Worm (Caenorhabditis elegans) whole organism, L3 larva: ENCODE results near the gene scly-1.

Source experiments
- R02D3.7 ChIP-seq: fragments of 150-350 bp; optimal IDR thresholded peaks from 2 replicates; lab custom pipeline; 2014; ENCODE audit warnings: missing biosample characterization, missing genetic modification characterization
- ZK546.5 ChIP-seq: sonication (generic microtip); optimal IDR thresholded peaks from 2 replicates; lab custom pipeline; 2017; ENCODE audit warnings: missing biosample characterization, missing genetic modification characterization
- ama-1 ChIP-seq: fragments of 150-350 bp; optimal IDR thresholded peaks from 2 replicates; lab custom pipeline; 2018
- ceh-28 ChIP-seq: fragments of 150-350 bp; optimal IDR thresholded peaks from 2 replicates; lab custom pipeline; 2014; ENCODE audit warnings: missing biosample characterization, missing genetic modification reagents, missing genetic modification characterization
- ceh-9 ChIP-seq: sonication (generic microtip); optimal IDR thresholded peaks from 2 replicates; lab custom pipeline; 2018; ENCODE audit warnings: missing biosample characterization, missing genetic modification characterization
- egl-27 ChIP-seq: sonication (generic microtip); optimal IDR thresholded peaks from 4 replicates; lab custom pipeline; 2017; ENCODE audit warnings: missing biosample characterization, missing genetic modification reagents, missing genetic modification characterization
- egl-5 ChIP-seq: fragments of 150-350 bp; optimal IDR thresholded peaks from 2 replicates; lab custom pipeline; 2017; ENCODE audit warnings: missing biosample characterization, missing genetic modification reagents, missing genetic modification characterization, inconsistent platforms
- elt-2 ChIP-seq: sonication (generic microtip); optimal IDR thresholded peaks from 2 replicates; lab custom pipeline; 2016; ENCODE audit warnings: missing genetic modification reagents, mild to moderate bottlenecking, missing genetic modification characterization, missing compliant biosample characterization
- fkh-10 ChIP-seq: sonication (generic microtip); optimal IDR thresholded peaks from 2 replicates; lab custom pipeline; 2017; ENCODE audit warnings: missing biosample characterization, missing genetic modification reagents, missing genetic modification characterization
- fkh-2 ChIP-seq: fragments of 150-350 bp; optimal IDR thresholded peaks from 2 replicates; lab custom pipeline; 2014; ENCODE audit warnings: missing biosample characterization, missing genetic modification reagents, missing genetic modification characterization
- hmg-11 ChIP-seq: sonication (generic microtip); optimal IDR thresholded peaks from 2 replicates; lab custom pipeline; 2016; ENCODE audit warnings: missing genetic modification characterization, missing compliant biosample characterization
- jun-1 ChIP-seq: fragments of 150-350 bp; optimal IDR thresholded peaks from 2 replicates; lab custom pipeline; 2014; ENCODE audit warnings: missing biosample characterization, missing genetic modification reagents, missing genetic modification characterization
- lin-15B ChIP-seq: fragments of 150-350 bp; optimal IDR thresholded peaks from 2 replicates; lab custom pipeline; 2014; ENCODE audit warnings: missing biosample characterization, missing genetic modification characterization
- lin-39 ChIP-seq: fragments of 150-350 bp; optimal IDR thresholded peaks from 2 replicates; lab custom pipeline; 2018; ENCODE audit warnings: missing biosample characterization, missing genetic modification reagents, missing genetic modification characterization
- lsy-12 ChIP-seq: sonication (generic microtip); optimal IDR thresholded peaks from 2 replicates; lab custom pipeline; 2016; ENCODE audit warnings: mild to moderate bottlenecking, missing genetic modification characterization, missing compliant biosample characterization
- mml-1 ChIP-seq: fragments of 150-350 bp; sonication (generic microtip); optimal IDR thresholded peaks from 3 replicates; lab custom pipeline; 2014; ENCODE audit warnings: missing biosample characterization, missing genetic modification characterization
- nfya-1 ChIP-seq: sonication (generic microtip); optimal IDR thresholded peaks from 2 replicates; lab custom pipeline; 2017; ENCODE audit warnings: missing genetic modification characterization, mild to moderate bottlenecking, missing compliant biosample characterization, antibody characterized with exemption, moderate library complexity; ENCODE audit not compliant: insufficient read depth
- nhr-12 ChIP-seq: fragments of 150-350 bp; optimal IDR thresholded peaks from 2 replicates; lab custom pipeline; 2014; ENCODE audit warnings: missing biosample characterization, missing genetic modification characterization
- nhr-23 ChIP-seq: fragments of 150-350 bp; optimal IDR thresholded peaks from 2 replicates; lab custom pipeline; 2014; ENCODE audit warnings: missing biosample characterization, missing genetic modification reagents, missing genetic modification characterization
- nhr-237 ChIP-seq: fragments of 150-350 bp; optimal IDR thresholded peaks from 2 replicates; lab custom pipeline; 2014; ENCODE audit warnings: missing biosample characterization, missing genetic modification characterization
- nhr-25 ChIP-seq: sonication (generic microtip); optimal IDR thresholded peaks from 2 replicates; lab custom pipeline; 2017; ENCODE audit warnings: missing biosample characterization, missing genetic modification characterization
- nhr-67 ChIP-seq: fragments of 150-350 bp; optimal IDR thresholded peaks from 2 replicates; lab custom pipeline; 2014; ENCODE audit warnings: missing biosample characterization, missing genetic modification characterization
- nhr-76 ChIP-seq: fragments of 150-350 bp; sonication (generic microtip); optimal IDR thresholded peaks from 5 replicates; lab custom pipeline; 2014; ENCODE audit warnings: missing biosample characterization, missing genetic modification characterization
- nhr-77 ChIP-seq: fragments of 150-350 bp; optimal IDR thresholded peaks from 2 replicates; lab custom pipeline; 2014; ENCODE audit warnings: missing biosample characterization, missing genetic modification characterization
- pha-4 ChIP-seq: fragments of 150-350 bp; optimal IDR thresholded peaks from 2 replicates; lab custom pipeline; 2014; ENCODE audit warnings: missing biosample characterization, missing genetic modification reagents, missing genetic modification characterization
- pqm-1 ChIP-seq: fragments of 150-350 bp; optimal IDR thresholded peaks from 2 replicates; lab custom pipeline; 2017; ENCODE audit warnings: missing biosample characterization, missing genetic modification characterization, inconsistent platforms
- sea-2 ChIP-seq: fragments of 150-350 bp; sonication (generic microtip); optimal IDR thresholded peaks from 4 replicates; lab custom pipeline; 2014; ENCODE audit warnings: missing biosample characterization, missing genetic modification reagents, missing genetic modification characterization
- skn-1 ChIP-seq: fragments of 150-350 bp; optimal IDR thresholded peaks from 2 replicates; lab custom pipeline; 2014; ENCODE audit warnings: missing biosample characterization, missing genetic modification characterization
- snpc-4 ChIP-seq: fragments of 150-350 bp; optimal IDR thresholded peaks from 2 replicates; lab custom pipeline; 2014; ENCODE audit warnings: missing biosample characterization, missing genetic modification characterization
- unc-39 ChIP-seq: sonication (generic microtip); optimal IDR thresholded peaks from 4 replicates; lab custom pipeline; 2017; ENCODE audit warnings: missing biosample characterization, missing genetic modification characterization
- unc-62 ChIP-seq: fragments of 150-350 bp; sonication (generic microtip); optimal IDR thresholded peaks from 4 replicates; lab custom pipeline; 2014; ENCODE audit warnings: missing biosample characterization, missing genetic modification reagents, missing genetic modification characterization
- ztf-11 ChIP-seq: fragments of 150-350 bp; optimal IDR thresholded peaks from 2 replicates; lab custom pipeline; 2014; ENCODE audit warnings: missing biosample characterization, missing genetic modification characterization

The scly-1 gene

ce11 chrII:6281002-6281401 is at the start of gene scly-1:
scly-1 (minus strand) TSS chrII:6281102.
- TF ChIP-seq pha-4 (tag; lab: Kevin White, UChicago) (no peak), nhr-25 (tag; lab: Kevin White, UChicago) (no peak), fkh-2 (tag; lab: Kevin White, UChicago) (no peak), nhr-237 (no peak), egl-5 (tag; lab: Kevin White, UChicago) (no peak), lsy-12 (tag; lab: Kevin White, UChicago) (no peak), mml-1 (no peak), nhr-76 (tag; lab: Kevin White, UChicago) (no peak), elt-2 (tag; lab: Kevin White, UChicago) (no peak)

ce11 chrII:6328672-6329071 is 47.8 kb upstream of the scly-1 start:
- TF ChIP-seq pqm-1 (peak; percentile 96), jun-1 (tag; lab: Kevin White, UChicago) (peak; percentile 81), lin-39 (tag; lab: Kevin White, UChicago) (no peak), ceh-9 (tag; lab: Kevin White, UChicago) (no peak), elt-2 (tag; lab: Kevin White, UChicago) (peak; percentile 99), snpc-4 (tag; lab: Kevin White, UChicago) (no peak), pha-4 (tag; lab: Kevin White, UChicago) (peak; percentile 61), nfya-1 (peak; percentile 8), nhr-12 (tag; lab: Kevin White, UChicago) (no peak)

ce11 chrII:6327317-6327716 is 46.4 kb upstream of the scly-1 start:
- TF ChIP-seq lin-15B (tag; lab: Kevin White, UChicago) (no peak), nhr-77 (tag; lab: Kevin White, UChicago) (no peak), pha-4 (tag; lab: Kevin White, UChicago) (peak; percentile 41), ama-1 (lab: Kevin White, UChicago) (no peak), pqm-1 (peak; percentile 98), ZK546.5 (no peak), nhr-237 (no peak), snpc-4 (tag; lab: Kevin White, UChicago) (no peak), unc-62 (GFP tag; lab: Kevin White, UChicago) (no peak), ztf-11 (tag; lab: Kevin White, UChicago) (no peak), jun-1 (tag; lab: Kevin White, UChicago) (peak; percentile 70), egl-27 (tag; lab: Kevin White, UChicago) (no peak), elt-2 (tag; lab: Kevin White, UChicago) (peak; percentile 99), nfya-1 (peak; percentile 4), skn-1 (peak; percentile 39)
- TF ChIP-seq, all 47 proteins: peak for 6

- no peak for TF ChIP-seq nhr-76 (tag; lab: Kevin White, UChicago)
- no peak for TF ChIP-seq nfya-1
- TF ChIP-seq nhr-25 (tag; lab: Kevin White, UChicago) = no peak
- peak; percentile 18 for TF ChIP-seq nhr-23 (tag; lab: Kevin White, UChicago)
- no peak for TF ChIP-seq fkh-10 (GFP tag; lab: Kevin White, UChicago)
- TF ChIP-seq elt-2 (tag; lab: Kevin White, UChicago) = peak; percentile 30
- no peak for TF ChIP-seq hmg-11 (tag; lab: Kevin White, UChicago)
- no peak for TF ChIP-seq snpc-4 (tag; lab: Kevin White, UChicago)
- no peak for TF ChIP-seq sea-2
- no peak for TF ChIP-seq pha-4 (tag; lab: Kevin White, UChicago)
Observed at ce11 chrII:6324086-6324485, 43.2 kb upstream of the scly-1 start, which contains the start of gene sma-6. sma-6 (plus strand) TSS chrII:6324484.

- TF ChIP-seq mml-1 (no peak), R02D3.7 (tag; lab: Kevin White, UChicago) (no peak), unc-39 (no peak), nhr-237 (no peak), nhr-77 (tag; lab: Kevin White, UChicago) (no peak), lin-39 (tag; lab: Kevin White, UChicago) (no peak), skn-1 (no peak), lsy-12 (tag; lab: Kevin White, UChicago) (no peak), ama-1 (lab: Kevin White, UChicago) (no peak), nhr-67 (tag; lab: Kevin White, UChicago) (no peak), fkh-2 (tag; lab: Kevin White, UChicago) (no peak), ceh-9 (tag; lab: Kevin White, UChicago) (no peak), unc-62 (GFP tag; lab: Kevin White, UChicago) (no peak), nfya-1 (no peak), ceh-28 (tag; lab: Kevin White, UChicago) (no peak)
- TF ChIP-seq, all 47 proteins: peak for 0
Observed at ce11 chrII:6322979-6323378, 42.1 kb upstream of the scly-1 start, which contains the start of gene C32D5.4. C32D5.4 (minus strand) TSS chrII:6323079.
